Worm (Caenorhabditis elegans) whole organism, midembryonic: Measurements from ENCODE around the gene hmp-1.
A peak's percentile ranks its signal among the peaks of the same experiment; 100 is the strongest.

ENCODE experiments used
- T22C8.4 ChIP-seq: fragments of 200-800 bp; sonication (Bioruptor generic); IDR thresholded peaks from 2 replicates; pipeline ENCODE4 v1.3.6; 2022; ENCODE audit warnings: missing genetic modification characterization, missing compliant biosample characterization
- cog-1 ChIP-seq: sonication (generic microtip); optimal IDR thresholded peaks from 2 replicates; lab custom pipeline; 2016; ENCODE audit warnings: missing genetic modification characterization, missing compliant biosample characterization
- flt-1 ChIP-seq: fragments of 200-800 bp; sonication (Bioruptor generic); IDR thresholded peaks from 2 replicates; pipeline ENCODE4 v1.3.6; 2022; ENCODE audit warnings: missing genetic modification characterization, missing compliant biosample characterization
- klf-2 ChIP-seq: fragments of 200-800 bp; sonication (Bioruptor generic); conservative IDR thresholded peaks from 2 replicates; pipeline ENCODE4 v1.3.6; 2022; ENCODE audit warnings: missing genetic modification reagents, missing genetic modification characterization, missing compliant biosample characterization
- med-1 ChIP-seq: sonication (generic microtip); optimal IDR thresholded peaks from 2 replicates; lab custom pipeline; 2017; ENCODE audit warnings: missing genetic modification characterization, mild to moderate bottlenecking, missing compliant biosample characterization, antibody characterized with exemption, missing genetic modification reagents; ENCODE audit not compliant: insufficient read depth
- ref-1 ChIP-seq: fragments of 200-800 bp; sonication (Bioruptor generic); conservative IDR thresholded peaks from 2 replicates; pipeline ENCODE4 v1.3.6; 2022; ENCODE audit warnings: missing genetic modification reagents, missing genetic modification characterization, missing compliant biosample characterization
- tab-1 ChIP-seq: fragments of 200-800 bp; sonication (Bioruptor generic); IDR thresholded peaks from 2 replicates; pipeline ENCODE4 v1.3.6; 2022; ENCODE audit warnings: missing genetic modification characterization, missing compliant biosample characterization
- ztf-23 ChIP-seq: fragments of 200-800 bp; sonication (Bioruptor generic); IDR thresholded peaks from 2 replicates; pipeline ENCODE4 v1.3.6; 2022; ENCODE audit warnings: missing genetic modification reagents, missing genetic modification characterization, missing compliant biosample characterization
- ztf-29 ChIP-seq: fragments of 200-800 bp; sonication (Bioruptor generic); IDR thresholded peaks from 2 replicates; pipeline ENCODE4 v1.3.6; 2022; ENCODE audit warnings: missing genetic modification reagents, missing genetic modification characterization, missing compliant biosample characterization

Gene hmp-1

DNA sequence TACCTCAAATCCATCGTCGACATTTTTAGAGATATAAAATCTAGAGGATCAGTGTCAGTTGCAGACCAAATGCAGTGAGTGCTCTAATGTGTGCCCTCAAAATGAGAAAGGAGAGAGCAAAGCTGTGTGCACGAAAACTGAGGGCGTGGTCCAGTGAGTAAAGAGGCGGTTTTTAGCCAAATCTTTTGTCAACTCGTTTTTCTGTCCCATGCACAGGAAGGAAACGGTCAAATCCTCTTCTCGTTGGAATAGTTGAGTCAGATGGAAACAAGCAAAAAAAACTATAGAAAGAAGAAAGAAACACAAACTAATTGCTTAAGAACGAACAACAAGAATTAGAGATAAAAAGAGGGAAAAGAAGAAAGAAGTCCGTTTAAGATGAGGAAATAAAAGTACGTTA lies 33.8 kb upstream of the hmp-1 start, which contains the start of gene D2023.3:
Gene D2023.3 (minus strand): TSS at position 101 of the 400 bp plus-strand sequence.
- TF ChIP-seq ztf-29, result no peak
- TF ChIP-seq med-1, result no peak
- TF ChIP-seq T22C8.4 (GFP tag; lab: Robert Waterston, UW), result no peak
- no peak for TF ChIP-seq ref-1
- no peak for TF ChIP-seq klf-2 (GFP tag; lab: Robert Waterston, UW)
- no peak for TF ChIP-seq cog-1 (tag; lab: Kevin White, UChicago)
- TF ChIP-seq ztf-23 (GFP tag; lab: Robert Waterston, UW), result no peak
- no peak for TF ChIP-seq tab-1
- TF ChIP-seq flt-1 (GFP tag; lab: Robert Waterston, UW), result no peak

DNA sequence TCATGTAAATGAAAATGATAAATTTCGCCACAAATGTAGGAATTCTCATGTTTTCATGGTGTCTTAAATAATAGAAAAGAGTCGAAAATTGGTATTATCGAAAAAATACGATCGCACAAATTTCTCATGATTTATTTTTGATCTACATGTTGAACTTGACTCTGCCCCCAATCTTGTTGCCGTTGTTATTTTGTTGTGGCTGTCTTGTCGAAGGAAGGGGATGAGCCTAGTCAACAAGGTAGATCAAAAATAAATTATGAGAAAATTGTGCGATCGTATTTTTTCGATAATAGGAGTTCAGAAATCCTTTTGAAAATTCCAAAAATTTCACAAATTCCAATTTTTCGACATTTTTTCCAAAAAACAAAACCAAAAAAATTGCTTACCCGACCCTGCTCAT lies 30.1 kb upstream of the hmp-1 start:
- no peak for TF ChIP-seq cog-1 (tag; lab: Kevin White, UChicago)
- TF ChIP-seq klf-2 (GFP tag; lab: Robert Waterston, UW), result no peak
- TF ChIP-seq med-1, result no peak
- TF ChIP-seq ztf-29, result no peak
- no peak for TF ChIP-seq ztf-23 (GFP tag; lab: Robert Waterston, UW)
- no peak for TF ChIP-seq T22C8.4 (GFP tag; lab: Robert Waterston, UW)
- TF ChIP-seq flt-1 (GFP tag; lab: Robert Waterston, UW), result no peak
- TF ChIP-seq ref-1, result no peak
- TF ChIP-seq tab-1, result no peak

- no peak for TF ChIP-seq T22C8.4 (GFP tag; lab: Robert Waterston, UW)
These were observed 28.4 kb upstream of the hmp-1 start for ce11 chrV:11817263-11817726.

ce11 chrV:11818064-11818463 lies 27.6 kb upstream of the hmp-1 start:
- TF ChIP-seq med-1 (no peak), ztf-23 (GFP tag; lab: Robert Waterston, UW) (0 out of 2 replicates have a peak, but pooled peaks have one; percentile 29), ref-1 (no peak), cog-1 (tag; lab: Kevin White, UChicago) (no peak), klf-2 (GFP tag; lab: Robert Waterston, UW) (no peak), ztf-29 (no peak), flt-1 (GFP tag; lab: Robert Waterston, UW) (no peak), tab-1 (no peak)

DNA sequence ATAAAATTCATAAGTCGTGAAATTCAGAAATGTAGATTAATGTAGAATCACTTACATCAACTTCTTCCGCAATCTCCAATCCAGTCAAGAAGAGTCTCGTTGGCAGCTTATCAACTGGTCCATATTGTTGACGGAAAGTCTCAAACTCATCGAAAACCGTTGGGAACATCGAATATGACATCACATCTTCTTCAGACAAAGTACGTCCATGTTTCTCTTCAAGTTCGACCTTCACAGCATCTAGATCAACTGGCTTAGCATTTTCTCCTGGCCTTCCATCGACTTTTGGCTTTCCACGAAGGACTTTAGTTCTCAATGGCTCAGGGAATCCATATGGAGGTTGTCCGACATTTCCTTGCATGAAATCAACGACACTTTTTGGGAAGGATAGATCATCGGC lies 26.9 kb upstream of the hmp-1 start:
- TF ChIP-seq klf-2 (GFP tag; lab: Robert Waterston, UW) (no peak), tab-1 (no peak), ref-1 (no peak), ztf-29 (no peak), cog-1 (tag; lab: Kevin White, UChicago) (no peak)

DNA sequence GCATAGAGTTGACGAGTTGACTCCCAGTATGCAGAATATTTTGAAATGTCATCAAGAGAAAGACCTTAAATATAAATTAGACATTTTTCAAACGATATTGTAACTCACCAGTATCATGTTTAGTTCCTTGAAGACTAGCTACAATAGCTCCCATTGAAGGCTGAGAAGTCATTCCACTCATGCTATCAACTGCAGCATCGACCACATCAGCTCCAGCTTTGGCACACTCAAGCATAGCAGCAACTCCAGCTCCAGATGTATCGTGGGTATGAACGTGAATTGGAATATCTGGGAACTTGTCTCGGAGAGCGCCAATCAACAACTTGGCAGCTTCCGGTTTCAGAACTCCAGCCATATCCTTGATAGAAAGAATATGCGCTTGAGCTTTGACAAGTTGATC lies 26.2 kb upstream of the hmp-1 start:
- TF ChIP-seq flt-1 (GFP tag; lab: Robert Waterston, UW) (no peak), klf-2 (GFP tag; lab: Robert Waterston, UW) (no peak), T22C8.4 (GFP tag; lab: Robert Waterston, UW) (no peak), cog-1 (tag; lab: Kevin White, UChicago) (no peak), ztf-23 (GFP tag; lab: Robert Waterston, UW) (no peak), ztf-29 (no peak), ref-1 (no peak)

DNA sequence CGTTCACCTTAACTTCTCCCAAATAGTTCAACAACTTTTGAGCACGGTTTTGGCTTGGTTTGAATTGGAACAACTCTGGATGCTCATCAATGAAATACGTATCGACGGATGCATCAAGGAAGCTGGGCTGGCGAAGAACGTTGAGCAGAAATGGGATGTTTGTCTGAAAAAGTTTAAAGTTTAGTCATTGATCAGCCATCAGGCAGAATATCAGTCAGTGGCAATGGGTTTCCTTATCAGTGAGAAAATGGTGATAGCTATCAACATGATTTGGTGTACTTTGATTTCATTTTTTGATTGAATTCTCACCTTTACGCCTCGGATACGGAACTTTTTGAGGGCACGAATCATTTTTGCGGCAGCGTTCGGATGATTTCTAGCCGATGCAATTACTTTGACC lies 25.1 kb upstream of the hmp-1 start:
- TF ChIP-seq ztf-29, result no peak
- no peak for TF ChIP-seq ztf-23 (GFP tag; lab: Robert Waterston, UW)
- TF ChIP-seq ref-1, result no peak
- TF ChIP-seq cog-1 (tag; lab: Kevin White, UChicago), result no peak
- TF ChIP-seq T22C8.4 (GFP tag; lab: Robert Waterston, UW), result no peak

DNA sequence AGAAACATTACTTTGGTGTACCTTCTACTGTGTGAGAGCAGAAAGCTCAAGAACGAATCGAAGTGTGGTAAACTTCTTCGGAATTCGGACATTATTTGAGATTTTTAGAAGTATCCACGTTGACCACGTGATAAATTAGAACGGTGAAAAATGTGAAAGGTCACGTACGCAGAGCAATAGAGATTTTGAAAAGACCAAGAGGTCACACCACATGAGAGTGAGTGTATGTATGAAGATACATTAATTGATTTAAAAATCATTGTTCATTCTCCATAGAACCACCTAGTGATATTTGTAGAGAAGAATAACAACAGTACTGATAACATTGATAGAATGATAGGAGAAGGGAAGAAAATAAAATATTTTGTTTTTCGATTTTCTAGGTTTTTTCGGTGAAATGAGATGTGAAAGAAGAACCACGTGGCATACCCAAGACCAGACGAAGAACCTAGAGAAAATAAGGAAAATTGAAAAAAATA lies 23.2 kb upstream of the hmp-1 start, which contains the start of gene pyc-1:
Gene pyc-1 (minus strand): TSS at position 69 of the 479 bp plus-strand sequence.
- TF ChIP-seq klf-2 (GFP tag; lab: Robert Waterston, UW) (no peak), flt-1 (GFP tag; lab: Robert Waterston, UW) (no peak), med-1 (no peak)

- TF ChIP-seq T22C8.4 (GFP tag; lab: Robert Waterston, UW), result no peak
These were observed 21.7 kb upstream of the hmp-1 start for ce11 chrV:11823978-11824377.

- TF ChIP-seq klf-2 (GFP tag; lab: Robert Waterston, UW) (no peak), med-1 (no peak), flt-1 (GFP tag; lab: Robert Waterston, UW) (no peak), T22C8.4 (GFP tag; lab: Robert Waterston, UW) (no peak), ztf-23 (GFP tag; lab: Robert Waterston, UW) (no peak), tab-1 (no peak), ztf-29 (no peak), cog-1 (tag; lab: Kevin White, UChicago) (no peak), ref-1 (no peak)
These were observed 20.0 kb upstream of the hmp-1 start, which contains the start of gene D2023.4 for ce11 chrV:11825662-11826061. TSS of gene D2023.4 (minus strand) at chrV:11825762.

- TF ChIP-seq med-1, result no peak
- no peak for TF ChIP-seq klf-2 (GFP tag; lab: Robert Waterston, UW)
- no peak for TF ChIP-seq tab-1
- no peak for TF ChIP-seq T22C8.4 (GFP tag; lab: Robert Waterston, UW)
These were observed 18.7 kb upstream of the hmp-1 start, which contains the start of the genes mpst-1 and D2023.6 for ce11 chrV:11826967-11827366. TSS of gene mpst-1 (minus strand) at chrV:11827067. TSS of gene D2023.6 (plus strand) at chrV:11827354.
